Fruit fly (Drosophila melanogaster): ENCODE data around the gene Nepl17.
A peak's percentile ranks its signal among the peaks of the same experiment; 100 is the strongest.

dm6 chr3R:28857287-28858024 is 15.2 kb upstream of the Nepl17 start:
- TF ChIP-seq Dek (tag; optimal IDR thresholded peaks at IDR 0.05) (no peak), CG4617 (GFP tag; optimal IDR thresholded peaks at IDR 0.05; ENCODE audit: borderline replicate concordance) (no peak), crp (GFP tag; optimal IDR thresholded peaks at IDR 0.05) (no peak), CG8281 (tag; optimal IDR thresholded peaks at IDR 0.05) (no peak), CG17361 (GFP tag; IDR thresholded peaks at IDR 0.05) (peak; percentile 45; the same call in 1 of the 3 replicates), bcd (GFP tag; optimal IDR thresholded peaks at IDR 0.05) (peak; percentile 6), abd-A (tag; optimal IDR thresholded peaks at IDR 0.05) (no peak), Ptx1 (GFP tag; IDR thresholded peaks at IDR 0.05) (peak; percentile 64), vfl (GFP tag; optimal IDR thresholded peaks at IDR 0.05) (no peak)
